Fruit fly (Drosophila melanogaster) whole organism, adult: Measurements from ENCODE around the gene Prestin.

Experiments used
- CG12768 ChIP-seq: fragments of 200-800 bp; sonication (Bioruptor generic); optimal IDR thresholded peaks from 2 replicates; lab custom pipeline; 2017; ENCODE audit warnings: missing biosample characterization, missing genetic modification characterization, mild to moderate bottlenecking, moderate library complexity, missing genetic modification reagents
- CG1620 ChIP-seq: fragments of 200-800 bp; sonication (Bioruptor generic); optimal IDR thresholded peaks from 2 replicates; lab custom pipeline; 2016; ENCODE audit warnings: missing biosample characterization, missing genetic modification characterization
- CG7045 ChIP-seq: fragments of 200-800 bp; sonication (Bioruptor generic); optimal IDR thresholded peaks from 2 replicates; lab custom pipeline; 2017; ENCODE audit warnings: missing biosample characterization, mild to moderate bottlenecking, missing genetic modification characterization
- Clk ChIP-seq: fragments of 200-800 bp; sonication (Bioruptor generic); optimal IDR thresholded peaks from 2 replicates; lab custom pipeline; 2017; ENCODE audit warnings: missing biosample characterization, missing genetic modification characterization
- Mnt ChIP-seq: fragments of 200-800 bp; sonication (Bioruptor generic); optimal IDR thresholded peaks from 2 replicates; lab custom pipeline; 2016; ENCODE audit warnings: missing biosample characterization, mild to moderate bottlenecking, missing genetic modification characterization
- cnc ChIP-seq, 2 experiments: fragments of >200 bp; optimal IDR thresholded peaks; 2 replicates each; lab custom pipeline; 2017
- pad ChIP-seq: fragments of 200-800 bp; sonication (Bioruptor generic); optimal IDR thresholded peaks from 3 replicates; lab custom pipeline; 2017; ENCODE audit warnings: missing biosample characterization, missing genetic modification characterization, mild to moderate bottlenecking, moderate library complexity, missing genetic modification reagents

- TF ChIP-seq pad (GFP tag; lab: Kevin White, UChicago): no peak
- TF ChIP-seq Mnt (GFP tag; lab: Kevin White, UChicago): peak; percentile 10
- no peak for TF ChIP-seq CG1620 (GFP tag; lab: Kevin White, UChicago)
- TF ChIP-seq cnc (optimal IDR thresholded peaks at IDR 0.05; lab: Kevin White, UChicago): no peak
- TF ChIP-seq Clk: no peak
- TF ChIP-seq CG7045 (GFP tag; lab: Kevin White, UChicago): no peak
- TF ChIP-seq CG12768 (GFP tag; lab: Kevin White, UChicago): no peak
Observed at dm6 chr3L:17903813-17904416, 3.7 kb downstream of the Prestin start.
